Worm (Caenorhabditis elegans): ENCODE results near the gene F22B5.6.
"Not testable (repeated sequence)": the region's sequence is repeated elsewhere in the genome, so short reads cannot be mapped to it uniquely, and the experiment has no call there.

The F22B5.6 gene

ce11 chrII:8428758-8428946, 27.3 kb downstream of the F22B5.6 start, which contains the start of gene F14E5.2:
Gene F14E5.2, minus strand, starts transcription at chrII:8428858.
- no peak for TF ChIP-seq sma-9 (GFP tag; optimal IDR thresholded peaks at IDR 0.05)
- no peak for TF ChIP-seq sma-9 (tag; optimal IDR thresholded peaks at IDR 0.05)
- TF ChIP-seq unc-62 (GFP tag; optimal IDR thresholded peaks at IDR 0.05) = no peak
- TF ChIP-seq nhr-23 (tag; optimal IDR thresholded peaks at IDR 0.05) = no peak
- TF ChIP-seq lin-39 (tag; optimal IDR thresholded peaks at IDR 0.05) = no peak
- no peak for TF ChIP-seq F13H6.1 (tag; optimal IDR thresholded peaks at IDR 0.05)

ce11 chrII:8420775-8421388, 35.1 kb downstream of the F22B5.6 start:
- TF ChIP-seq ZK546.5 (tag; optimal IDR thresholded peaks at IDR 0.05) (no peak), egl-27 (tag; optimal IDR thresholded peaks at IDR 0.05) (no peak), dmd-4 (tag; optimal IDR thresholded peaks at IDR 0.05) (no peak), nhr-25 (tag; optimal IDR thresholded peaks at IDR 0.05) (peak; percentile 85), nhr-12 (tag; optimal IDR thresholded peaks at IDR 0.05) (peak; percentile 85)

DNA sequence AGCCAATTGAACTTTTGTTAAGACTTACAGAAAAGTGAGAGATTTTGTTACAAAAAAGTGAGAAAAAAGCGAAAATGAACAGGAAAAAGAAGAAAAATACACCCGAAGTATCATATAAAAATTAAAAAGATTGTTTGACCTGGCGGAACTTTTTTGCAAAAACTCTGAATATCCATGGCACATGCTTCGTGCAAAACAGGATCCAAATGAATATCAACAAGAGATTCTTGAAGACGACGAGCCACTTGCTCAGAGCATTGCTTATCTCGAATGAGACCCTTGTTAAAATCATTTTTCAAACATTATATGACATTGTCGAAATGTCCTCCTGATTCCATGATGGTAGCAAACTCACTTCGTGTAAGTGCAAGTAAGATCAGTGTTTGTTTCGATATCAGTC, 36.2 kb downstream of the F22B5.6 start, which contains the start of gene F14E5.8:
TSS of gene F14E5.8 (plus strand) at position 301 of the 400 bp plus-strand sequence.
- TF ChIP-seq sma-3 (GFP tag; optimal IDR thresholded peaks at IDR 0.05); ztf-1 (GFP tag; conservative IDR thresholded peaks at IDR 0.05); lsy-2 (tag; optimal IDR thresholded peaks at IDR 0.05): not testable (repeated sequence)

DNA sequence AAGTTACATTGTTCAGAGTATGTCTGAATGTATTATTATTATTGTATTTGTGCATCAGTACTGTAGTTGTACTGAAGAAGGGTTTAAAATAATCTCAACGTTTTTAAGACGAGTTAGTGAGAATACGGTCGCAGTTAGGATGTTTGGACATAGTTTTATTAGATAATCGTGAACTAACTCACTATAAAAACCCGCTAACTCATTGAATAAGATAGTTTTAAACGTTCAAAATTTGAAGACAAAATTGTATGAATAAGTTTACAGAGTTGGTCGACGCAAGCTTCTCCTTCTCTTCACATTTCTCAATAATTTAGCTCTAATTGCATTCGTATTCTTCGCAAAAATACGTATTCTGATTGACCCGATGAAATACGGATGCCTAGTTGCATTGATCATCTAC, 37.0 kb downstream of the F22B5.6 start:
- TF ChIP-seq F13H6.1 (tag; optimal IDR thresholded peaks at IDR 0.05) (no peak), aly-2 (tag; optimal IDR thresholded peaks at IDR 0.05) (no peak), nhr-12 (tag; optimal IDR thresholded peaks at IDR 0.05) (peak; percentile 81), ztf-11 (tag; optimal IDR thresholded peaks at IDR 0.05) (no peak), mab-5 (tag; optimal IDR thresholded peaks at IDR 0.05) (peak; percentile 25), ztf-4 (tag; optimal IDR thresholded peaks at IDR 0.05) (no peak), nhr-10 (tag; optimal IDR thresholded peaks at IDR 0.05) (no peak), fos-1 (tag; optimal IDR thresholded peaks at IDR 0.05) (no peak), C34F6.9 (tag; optimal IDR thresholded peaks at IDR 0.05) (no peak), nhr-25 (tag; optimal IDR thresholded peaks at IDR 0.05) (peak; percentile 76), alr-1 (tag; optimal IDR thresholded peaks at IDR 0.05) (no peak)

DNA sequence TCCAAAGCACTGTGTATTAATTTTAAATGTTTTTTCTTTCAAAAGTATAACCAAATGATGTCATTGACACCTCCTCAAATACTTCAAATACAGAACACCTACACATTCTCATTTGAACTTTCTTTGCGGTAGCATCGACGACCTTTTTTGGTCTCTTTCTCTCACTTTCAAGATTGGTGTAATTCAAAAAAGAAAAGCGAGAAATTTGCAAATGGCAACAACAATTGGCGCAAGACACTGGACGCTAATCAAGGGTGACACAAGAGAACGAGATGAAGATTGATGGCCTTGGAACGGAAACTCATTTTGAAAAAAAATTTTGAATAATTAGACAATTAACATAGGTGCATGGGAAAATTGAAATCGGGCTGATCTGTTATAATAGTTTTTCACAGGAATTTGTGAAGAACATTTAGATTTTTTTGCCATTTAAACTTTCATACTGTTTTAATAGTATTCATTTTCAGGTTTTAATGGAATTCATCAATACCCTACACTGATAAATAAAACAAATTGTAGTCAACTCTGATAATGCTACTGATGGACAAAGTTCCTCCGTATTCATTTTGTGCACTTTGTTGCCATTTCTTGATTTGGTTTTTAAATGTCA, 38.8 kb downstream of the F22B5.6 start, which contains the start of gene fdgt-2:
TSS of gene fdgt-2 (plus strand) at position 560 of the 610 bp plus-strand sequence.
- peak; percentile 43 for TF ChIP-seq nhr-25 (tag; optimal IDR thresholded peaks at IDR 0.05)
- no peak for TF ChIP-seq unc-62 (GFP tag; optimal IDR thresholded peaks at IDR 0.05)
- peak; percentile 77 for TF ChIP-seq ceh-16 (tag; optimal IDR thresholded peaks at IDR 0.05)

DNA sequence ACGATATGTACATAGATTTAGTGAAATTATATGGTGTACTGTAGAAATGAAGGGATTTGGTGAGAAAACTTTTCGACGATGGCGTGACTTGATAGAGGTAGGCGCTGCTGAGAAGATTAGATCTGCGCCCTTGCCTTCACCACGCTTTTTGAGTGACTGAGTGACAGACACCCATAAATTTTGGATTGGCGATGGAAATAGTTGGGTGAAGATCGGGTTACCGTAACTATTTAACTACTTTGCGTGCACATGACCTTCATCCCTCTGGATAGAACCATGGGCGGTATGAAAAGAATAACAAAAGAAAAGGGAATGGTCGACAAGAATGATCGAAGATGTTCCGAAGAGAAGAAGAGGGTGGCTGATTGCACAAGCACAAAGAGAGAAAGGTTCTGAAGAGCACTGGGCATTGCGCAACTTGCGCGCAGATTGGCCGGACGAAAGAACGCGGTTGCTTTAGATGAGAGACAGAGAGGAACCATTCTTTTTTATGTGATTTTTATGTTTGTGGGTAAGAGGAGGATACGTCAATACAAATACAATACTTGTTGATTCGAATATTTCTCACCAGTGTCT, 40.4 kb downstream of the F22B5.6 start:
- TF ChIP-seq unc-62 (GFP tag; optimal IDR thresholded peaks at IDR 0.05) = no peak
- TF ChIP-seq unc-55 (GFP tag; optimal IDR thresholded peaks at IDR 0.05) = no peak
- no peak for TF ChIP-seq crh-2 (tag; optimal IDR thresholded peaks at IDR 0.05)
- no peak for TF ChIP-seq F13H6.1 (tag; optimal IDR thresholded peaks at IDR 0.05)
- no peak for TF ChIP-seq nhr-10 (tag; optimal IDR thresholded peaks at IDR 0.05)
- no peak for TF ChIP-seq mdl-1 (tag; optimal IDR thresholded peaks at IDR 0.05)
- peak; percentile 37 for TF ChIP-seq ceh-16 (tag; optimal IDR thresholded peaks at IDR 0.05)
- no peak for TF ChIP-seq alr-1 (tag; optimal IDR thresholded peaks at IDR 0.05)
- TF ChIP-seq mbf-1 (tag; optimal IDR thresholded peaks at IDR 0.05) = no peak
- TF ChIP-seq ama-1 (optimal IDR thresholded peaks at IDR 0.05) = no peak
- peak; percentile 17 for TF ChIP-seq elt-1 (tag; optimal IDR thresholded peaks at IDR 0.05)

ce11 chrII:8415035-8415434, 41.0 kb downstream of the F22B5.6 start:
- TF ChIP-seq ceh-16 (tag; optimal IDR thresholded peaks at IDR 0.05) = no peak
- no peak for TF ChIP-seq zag-1 (tag; optimal IDR thresholded peaks at IDR 0.05)

Data from whole organism, L2 larva.